Worm (Caenorhabditis elegans) whole organism, late embryonic: ENCODE results near the gene vglu-3.

ENCODE experiments used
- ama-1 ChIP-seq: fragments of 150-350 bp; optimal IDR thresholded peaks from 2 replicates; lab custom pipeline; 2014
- ceh-2 ChIP-seq: sonication (generic microtip); optimal IDR thresholded peaks from 2 replicates; lab custom pipeline; 2016; ENCODE audit warnings: missing genotype, missing genetic modification characterization, missing compliant biosample characterization
- hlh-15 ChIP-seq: sonication (generic microtip); optimal IDR thresholded peaks from 2 replicates; lab custom pipeline; 2016; ENCODE audit warnings: missing genetic modification characterization, missing compliant biosample characterization
- ref-2 ChIP-seq: sonication (generic microtip); optimal IDR thresholded peaks from 2 replicates; lab custom pipeline; 2016; ENCODE audit warnings: missing genetic modification characterization, missing compliant biosample characterization

- no peak for TF ChIP-seq ref-2 (tag; lab: Kevin White, UChicago)
- TF ChIP-seq ama-1 (lab: Kevin White, UChicago), result no peak
- no peak for TF ChIP-seq ceh-2 (tag; lab: Kevin White, UChicago)
- no peak for TF ChIP-seq hlh-15
Measured at ce11 chrIII:10305295-10305694, 5.1 kb downstream of the vglu-3 start.
